Worm (Caenorhabditis elegans) whole organism, mixed stage, embryonic: Measurements from ENCODE around the gene ifta-1.

Experiments used
- M03D4.4 ChIP-seq: sonication (generic microtip); optimal IDR thresholded peaks from 2 replicates; lab custom pipeline; 2017; ENCODE audit warnings: mild to moderate bottlenecking, missing genetic modification characterization, missing compliant biosample characterization
- bed-3 ChIP-seq: fragments of 200-800 bp; sonication (Bioruptor generic); optimal IDR thresholded peaks from 3 replicates; lab custom pipeline; 2018; ENCODE audit warnings: mild to moderate bottlenecking, missing genetic modification characterization, moderate library complexity, missing compliant biosample characterization
- blmp-1 ChIP-seq: fragments of 150-350 bp; optimal IDR thresholded peaks from 2 replicates; lab custom pipeline; 2014; ENCODE audit warnings: missing biosample characterization, missing genetic modification characterization
- ceh-39 ChIP-seq: fragments of 150-350 bp; optimal IDR thresholded peaks from 2 replicates; lab custom pipeline; 2014; ENCODE audit warnings: missing biosample characterization, missing genetic modification characterization
- ceh-43 ChIP-seq: fragments of 200-800 bp; sonication (Bioruptor generic); optimal IDR thresholded peaks from 2 replicates; lab custom pipeline; 2018; ENCODE audit warnings: mild to moderate bottlenecking, missing genetic modification characterization, moderate library complexity, missing compliant biosample characterization
- ceh-83 ChIP-seq: fragments of 200-800 bp; sonication (Bioruptor generic); optimal IDR thresholded peaks from 2 replicates; lab custom pipeline; 2018; ENCODE audit warnings: mild to moderate bottlenecking, missing genetic modification characterization, missing compliant biosample characterization
- ces-1 ChIP-seq: fragments of 150-350 bp; optimal IDR thresholded peaks from 2 replicates; lab custom pipeline; 2014; ENCODE audit warnings: missing biosample characterization, missing genetic modification reagents, missing genetic modification characterization
- cnd-1 ChIP-seq: fragments of 200-800 bp; sonication (Bioruptor generic); optimal IDR thresholded peaks from 2 replicates; lab custom pipeline; 2018; ENCODE audit warnings: mild to moderate bottlenecking, missing genetic modification characterization, missing compliant biosample characterization
- drap-1 ChIP-seq: fragments of 200-800 bp; sonication (Bioruptor generic); optimal IDR thresholded peaks from 3 replicates; lab custom pipeline; 2018; ENCODE audit warnings: mild to moderate bottlenecking, missing genetic modification characterization, missing compliant biosample characterization
- ham-2 ChIP-seq: fragments of 200-800 bp; sonication (Bioruptor generic); optimal IDR thresholded peaks from 2 replicates; lab custom pipeline; 2018; ENCODE audit warnings: mild to moderate bottlenecking, missing genetic modification characterization, missing compliant biosample characterization
- hlh-1 ChIP-seq: fragments of 150-350 bp; optimal IDR thresholded peaks from 2 replicates; lab custom pipeline; 2014; ENCODE audit warnings: missing biosample characterization, missing genetic modification reagents, missing genetic modification characterization
- lin-13 ChIP-seq: fragments of 150-350 bp; optimal IDR thresholded peaks from 2 replicates; lab custom pipeline; 2014; ENCODE audit warnings: missing biosample characterization, missing genetic modification characterization
- lsy-2 ChIP-seq: fragments of 150-350 bp; optimal IDR thresholded peaks from 2 replicates; lab custom pipeline; 2014; ENCODE audit warnings: missing biosample characterization, missing genetic modification characterization
- mab-5 ChIP-seq: fragments of 150-350 bp; optimal IDR thresholded peaks from 2 replicates; lab custom pipeline; 2014; ENCODE audit warnings: missing biosample characterization, missing genetic modification characterization
- mep-1 ChIP-seq: fragments of 150-350 bp; optimal IDR thresholded peaks from 2 replicates; lab custom pipeline; 2017; ENCODE audit warnings: missing biosample characterization, missing genetic modification reagents, missing genetic modification characterization, inconsistent platforms
- mls-2 ChIP-seq: sonication (generic microtip); optimal IDR thresholded peaks from 2 replicates; lab custom pipeline; 2016; ENCODE audit warnings: mild to moderate bottlenecking, missing genetic modification characterization, moderate library complexity, missing compliant biosample characterization
- nhr-12 ChIP-seq: fragments of 150-350 bp; optimal IDR thresholded peaks from 2 replicates; lab custom pipeline; 2014; ENCODE audit warnings: missing biosample characterization, missing genetic modification characterization
- nhr-2 ChIP-seq: fragments of 150-350 bp; optimal IDR thresholded peaks from 2 replicates; lab custom pipeline; 2014; ENCODE audit warnings: missing biosample characterization, missing genetic modification characterization
- nhr-237 ChIP-seq: fragments of 150-350 bp; optimal IDR thresholded peaks from 2 replicates; lab custom pipeline; 2014; ENCODE audit warnings: missing biosample characterization, missing genetic modification characterization
- nhr-28 ChIP-seq: fragments of 150-350 bp; optimal IDR thresholded peaks from 2 replicates; lab custom pipeline; 2014; ENCODE audit warnings: missing biosample characterization, missing genetic modification characterization
- nhr-76 ChIP-seq: sonication (generic microtip); optimal IDR thresholded peaks from 2 replicates; lab custom pipeline; 2017; ENCODE audit warnings: missing biosample characterization, missing genetic modification characterization
- pha-4 ChIP-seq: fragments of 150-350 bp; optimal IDR thresholded peaks from 2 replicates; lab custom pipeline; 2018; ENCODE audit warnings: missing biosample characterization, missing genetic modification reagents, missing genetic modification characterization
- sem-2 ChIP-seq: fragments of 200-800 bp; sonication (Bioruptor generic); optimal IDR thresholded peaks from 2 replicates; lab custom pipeline; 2018; ENCODE audit warnings: mild to moderate bottlenecking, missing genetic modification characterization, missing compliant biosample characterization
- snpc-4 ChIP-seq: fragments of 150-350 bp; optimal IDR thresholded peaks from 2 replicates; lab custom pipeline; 2014; ENCODE audit warnings: missing biosample characterization, missing genetic modification characterization
- sptf-1 ChIP-seq: sonication (generic microtip); optimal IDR thresholded peaks from 2 replicates; lab custom pipeline; 2017; ENCODE audit warnings: mild to moderate bottlenecking, missing genetic modification characterization, moderate library complexity, missing compliant biosample characterization
- tbx-8 ChIP-seq: fragments of 200-800 bp; sonication (Bioruptor generic); optimal IDR thresholded peaks from 2 replicates; lab custom pipeline; 2018; ENCODE audit warnings: mild to moderate bottlenecking, missing genetic modification characterization, moderate library complexity, missing compliant biosample characterization
- unc-120 ChIP-seq: sonication (generic microtip); optimal IDR thresholded peaks from 2 replicates; lab custom pipeline; 2017; ENCODE audit warnings: missing genetic modification characterization, missing compliant biosample characterization; ENCODE audit not compliant: poor library complexity, severe bottlenecking
- unc-39 ChIP-seq: fragments of 150-350 bp; optimal IDR thresholded peaks from 2 replicates; lab custom pipeline; 2014; ENCODE audit warnings: missing biosample characterization, missing genetic modification characterization
- unc-62 ChIP-seq: fragments of 150-350 bp; optimal IDR thresholded peaks from 2 replicates; lab custom pipeline; 2014; ENCODE audit warnings: missing biosample characterization, missing genetic modification reagents, missing genetic modification characterization
- zip-8 ChIP-seq: fragments of 150-350 bp; optimal IDR thresholded peaks from 2 replicates; lab custom pipeline; 2014; ENCODE audit warnings: missing biosample characterization, missing genetic modification characterization

Gene ifta-1

DNA sequence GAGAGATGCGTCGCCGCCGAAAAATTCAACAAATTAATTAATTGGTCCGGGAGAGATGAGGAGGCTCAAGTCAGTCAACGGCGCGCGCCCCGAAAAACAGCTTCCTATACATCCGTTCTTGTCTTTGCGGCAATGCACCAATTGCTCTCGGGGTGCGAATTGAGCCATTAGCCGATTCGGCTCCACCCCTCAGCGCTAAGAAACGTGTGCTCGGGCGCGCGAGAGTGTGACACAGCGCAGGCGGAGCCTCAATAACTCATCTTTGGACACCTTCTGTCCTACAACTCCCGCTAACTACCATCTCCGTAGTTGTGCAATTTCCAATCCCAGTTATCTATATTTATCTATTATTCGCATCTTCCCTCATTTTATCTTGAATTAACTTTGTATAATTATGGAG lies 20.1 kb upstream of the ifta-1 start:
- TF ChIP-seq snpc-4 (tag; lab: Kevin White, UChicago) (no peak), lsy-2 (tag; lab: Kevin White, UChicago) (no peak), pha-4 (tag; lab: Kevin White, UChicago) (no peak), nhr-12 (no peak), ceh-83 (no peak), bed-3 (GFP tag; lab: Kevin White, UChicago) (no peak), unc-62 (GFP tag; lab: Kevin White, UChicago) (no peak), ceh-39 (no peak), cnd-1 (no peak), blmp-1 (tag; lab: Kevin White, UChicago) (no peak), drap-1 (no peak)

- no peak for TF ChIP-seq mep-1
- no peak for TF ChIP-seq nhr-28 (tag; lab: Kevin White, UChicago)
- TF ChIP-seq unc-120: no peak
- TF ChIP-seq cnd-1: no peak
- no peak for TF ChIP-seq nhr-12
- no peak for TF ChIP-seq ceh-83
- TF ChIP-seq lin-13 (tag; lab: Kevin White, UChicago): no peak
- TF ChIP-seq lsy-2 (tag; lab: Kevin White, UChicago): no peak
- TF ChIP-seq mls-2: no peak
- TF ChIP-seq ces-1: no peak
- TF ChIP-seq sem-2: no peak
- TF ChIP-seq bed-3 (GFP tag; lab: Kevin White, UChicago): no peak
- TF ChIP-seq snpc-4 (tag; lab: Kevin White, UChicago): no peak
- TF ChIP-seq tbx-8: no peak
- no peak for TF ChIP-seq sptf-1 (tag; lab: Kevin White, UChicago)
- TF ChIP-seq nhr-2 (tag; lab: Kevin White, UChicago): no peak
- TF ChIP-seq, all 35 proteins: peak for 0
Observed at ce11 chrX:5567454-5567853, 14.9 kb upstream of the ifta-1 start, which contains the start of gene mec-2. Gene mec-2 (plus strand): TSS chrX:5567754.

DNA sequence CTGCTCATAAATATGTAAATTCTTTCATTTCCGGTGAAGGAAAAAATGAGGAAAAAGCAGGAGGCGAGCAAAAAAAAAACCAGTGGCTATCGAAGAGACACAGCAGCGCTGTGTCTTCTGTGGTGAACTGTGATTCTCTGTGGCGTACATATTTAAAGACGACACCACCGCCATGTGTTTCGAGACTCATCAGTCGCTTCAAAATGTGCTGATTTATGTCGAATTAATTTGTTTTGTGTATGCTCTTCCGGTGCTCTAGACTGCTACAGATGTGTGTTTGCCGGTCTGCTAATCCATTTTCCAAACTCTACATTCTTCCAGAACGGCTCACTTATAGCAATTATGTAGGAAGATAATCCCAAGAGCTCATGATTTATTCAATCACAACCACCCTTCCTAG lies 12.9 kb upstream of the ifta-1 start:
- TF ChIP-seq nhr-237 (tag; lab: Kevin White, UChicago): no peak
- TF ChIP-seq, all 35 proteins: peak for 0

DNA sequence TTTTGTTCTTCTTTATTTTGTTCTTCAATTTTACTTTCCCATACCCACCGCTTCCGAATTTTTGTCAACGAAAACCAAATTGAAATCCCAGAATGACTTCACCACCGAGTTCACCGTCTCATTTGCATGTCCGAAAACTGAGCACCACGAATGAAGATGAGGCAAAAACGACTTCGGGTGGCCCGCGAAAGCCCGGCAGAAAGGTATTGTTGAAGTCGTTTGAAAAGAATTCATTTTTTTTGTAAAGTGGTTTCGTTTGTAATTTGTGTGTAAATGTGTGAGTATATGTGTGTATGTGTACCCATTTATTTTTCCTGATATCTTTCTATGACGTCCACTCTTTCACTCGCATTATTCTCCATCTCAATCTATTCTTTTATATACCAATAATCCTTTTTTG lies 5.4 kb upstream of the ifta-1 start, which contains the start of gene C38C5.1:
Gene C38C5.1 (plus strand): TSS at position 90 of the 400 bp plus-strand sequence.
- TF ChIP-seq nhr-28 (tag; lab: Kevin White, UChicago): no peak
- TF ChIP-seq blmp-1 (tag; lab: Kevin White, UChicago): no peak
- TF ChIP-seq mab-5: no peak
- no peak for TF ChIP-seq zip-8 (tag; lab: Kevin White, UChicago)
- TF ChIP-seq mls-2: no peak
- TF ChIP-seq nhr-2 (tag; lab: Kevin White, UChicago): no peak
- TF ChIP-seq cnd-1: no peak
- no peak for TF ChIP-seq M03D4.4
- TF ChIP-seq ham-2 (GFP tag; lab: Kevin White, UChicago): no peak
- no peak for TF ChIP-seq unc-62 (GFP tag; lab: Kevin White, UChicago)
- TF ChIP-seq ceh-43: no peak
- no peak for TF ChIP-seq ceh-83
- no peak for TF ChIP-seq mep-1

ce11 chrX:5555055-5555629 lies 2.6 kb upstream of the ifta-1 start:
- no peak for TF ChIP-seq nhr-2 (tag; lab: Kevin White, UChicago)
- no peak for TF ChIP-seq unc-120
- TF ChIP-seq snpc-4 (tag; lab: Kevin White, UChicago): no peak
- no peak for TF ChIP-seq ceh-39
- TF ChIP-seq ham-2 (GFP tag; lab: Kevin White, UChicago): no peak
- no peak for TF ChIP-seq unc-62 (GFP tag; lab: Kevin White, UChicago)
- no peak for TF ChIP-seq ceh-83
- no peak for TF ChIP-seq ceh-43
- no peak for TF ChIP-seq drap-1
- TF ChIP-seq, all 35 proteins: peak for 0

ce11 chrX:5547828-5548227 lies 4.7 kb downstream of the ifta-1 start:
- TF ChIP-seq sem-2: no peak
- no peak for TF ChIP-seq ceh-43
- TF ChIP-seq bed-3 (GFP tag; lab: Kevin White, UChicago): no peak
- TF ChIP-seq mep-1: no peak
- no peak for TF ChIP-seq ces-1
- TF ChIP-seq mls-2: no peak
- TF ChIP-seq unc-62 (GFP tag; lab: Kevin White, UChicago): no peak

- TF ChIP-seq unc-39 (tag; lab: Kevin White, UChicago) (no peak), ces-1 (no peak), lin-13 (tag; lab: Kevin White, UChicago) (no peak), M03D4.4 (no peak), cnd-1 (no peak), sptf-1 (tag; lab: Kevin White, UChicago) (no peak), drap-1 (no peak), hlh-1 (no peak), snpc-4 (tag; lab: Kevin White, UChicago) (no peak), unc-62 (GFP tag; lab: Kevin White, UChicago) (no peak), nhr-76 (tag; lab: Kevin White, UChicago) (no peak), mab-5 (no peak), nhr-12 (no peak), pha-4 (tag; lab: Kevin White, UChicago) (no peak), ham-2 (GFP tag; lab: Kevin White, UChicago) (no peak), mls-2 (no peak)
Observed at ce11 chrX:5543651-5544050, 8.9 kb downstream of the ifta-1 start, which contains the start of gene C54G7.1. Gene C54G7.1 (plus strand): TSS chrX:5543951.
